Fruit fly (Drosophila melanogaster): ENCODE measurements around the gene CG33688.

The CG33688 gene

DNA sequence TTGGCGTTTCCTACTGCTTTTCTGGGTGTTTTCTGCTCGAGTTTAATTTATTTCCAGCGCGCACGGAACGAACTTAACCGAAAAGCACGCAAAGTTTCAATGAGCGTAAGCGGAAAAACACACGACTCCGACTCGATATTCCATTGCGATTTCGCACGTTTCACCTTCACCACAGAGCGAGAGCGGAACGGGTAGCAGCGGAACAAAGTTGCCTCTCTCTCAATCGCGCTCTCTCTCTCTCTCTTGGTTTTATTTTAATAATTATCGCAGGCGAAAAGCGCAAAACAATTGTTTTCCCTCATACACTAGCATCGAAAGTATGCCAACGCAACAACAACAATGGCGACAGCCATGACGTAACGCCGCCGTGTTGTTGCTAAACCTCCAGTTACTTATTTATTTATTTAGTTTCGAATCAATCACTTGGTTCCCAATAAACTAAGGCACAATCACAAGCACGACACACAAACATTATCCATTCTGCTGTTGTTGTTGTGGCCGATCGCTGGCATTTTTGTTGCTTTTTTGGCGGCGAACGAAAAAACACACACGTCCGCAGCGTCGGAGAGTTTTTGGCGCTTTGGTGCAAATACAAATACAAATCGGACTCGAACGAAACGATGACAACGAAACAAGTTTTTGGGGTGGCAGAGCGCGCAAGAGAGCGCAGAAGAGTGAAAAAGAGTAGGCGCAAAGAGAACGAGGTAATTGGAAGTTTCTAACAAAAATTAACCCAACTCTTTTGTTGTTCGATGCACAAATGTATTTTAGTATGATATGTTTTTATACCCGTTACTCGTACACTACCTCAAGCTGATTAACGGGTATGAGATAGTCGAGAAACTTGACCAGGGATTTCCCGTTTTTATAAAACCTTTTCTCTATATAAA is 34.6 kb upstream of the CG33688 start, which contains the start of gene CG5151 (continued):
- TF ChIP-seq CG17829 (tag; optimal IDR thresholded peaks at IDR 0.05) (no peak), eve (GFP tag; optimal IDR thresholded peaks at IDR 0.05) (no peak), jing (GFP tag; optimal IDR thresholded peaks at IDR 0.05) (no peak), CG2199 (GFP tag; IDR thresholded peaks at IDR 0.05) (no peak), Xbp1 (GFP tag; optimal IDR thresholded peaks at IDR 0.05) (no peak), D19B (GFP tag; optimal IDR thresholded peaks at IDR 0.05) (peak; percentile 63), Six4 (GFP tag; optimal IDR thresholded peaks at IDR 0.05) (no peak), CG12659 (GFP tag; optimal IDR thresholded peaks at IDR 0.05) (peak; percentile 36), HHEX (GFP tag; optimal IDR thresholded peaks at IDR 0.05) (no peak), pum (GFP tag; optimal IDR thresholded peaks at IDR 0.05) (no peak), Nf-YB (GFP tag; optimal IDR thresholded peaks at IDR 0.05) (no peak), CG30431 (GFP tag; optimal IDR thresholded peaks at IDR 0.05) (no peak), Sox102F (GFP tag; optimal IDR thresholded peaks at IDR 0.05) (no peak), HmgD (GFP tag; optimal IDR thresholded peaks at IDR 0.05) (no peak), hbn (GFP tag; IDR thresholded peaks at IDR 0.05; ENCODE audit: partially characterized antibody) (no peak), Sry-δ (GFP tag; optimal IDR thresholded peaks at IDR 0.05) (no peak), Fer2 (tag; optimal IDR thresholded peaks at IDR 0.05) (no peak), CG15011 (GFP tag; optimal IDR thresholded peaks at IDR 0.05) (no peak), CG18599 (GFP tag; optimal IDR thresholded peaks at IDR 0.05) (no peak), her (GFP tag; optimal IDR thresholded peaks at IDR 0.05) (no peak), Med (GFP tag) (peak; percentile 81), mirr (GFP tag; optimal IDR thresholded peaks at IDR 0.05) (peak; percentile 38), NFAT (GFP tag; IDR thresholded peaks at IDR 0.05) (peak; percentile 49; the same call in 1 of the 2 replicates), CkIIα-i1 (GFP tag; IDR thresholded peaks at IDR 0.05) (no peak), CG1647 (GFP tag; optimal IDR thresholded peaks at IDR 0.05) (no peak), Camta (GFP tag; optimal IDR thresholded peaks at IDR 0.05) (no peak), cwo (GFP tag; optimal IDR thresholded peaks at IDR 0.05) (peak; percentile 53), CG9932 (GFP tag; IDR thresholded peaks at IDR 0.05) (no peak), Kr (GFP tag; optimal IDR thresholded peaks at IDR 0.05) (no peak), dmrt99B (tag; optimal IDR thresholded peaks at IDR 0.05) (no peak), CG17385 (GFP tag; optimal IDR thresholded peaks at IDR 0.05) (peak; percentile 13), CG31224 (GFP tag; IDR thresholded peaks at IDR 0.05) (no peak), sob (GFP tag; IDR thresholded peaks at IDR 0.05) (no peak), CG10431 (GFP tag; optimal IDR thresholded peaks at IDR 0.05) (no peak), mam (GFP tag; optimal IDR thresholded peaks at IDR 0.05) (no peak), D19A (tag; optimal IDR thresholded peaks at IDR 0.05) (no peak), prd (optimal IDR thresholded peaks at IDR 0.05) (no peak), prd (GFP tag; IDR thresholded peaks at IDR 0.05) (no peak), CG11696 (GFP tag; IDR thresholded peaks at IDR 0.05) (no peak), CG8478 (optimal IDR thresholded peaks at IDR 0.05) (no peak), slbo (GFP tag; IDR thresholded peaks at IDR 0.05) (peak; percentile 17; the same call in 1 of the 2 replicates), CG14441 (GFP tag; IDR thresholded peaks at IDR 0.05) (0 out of 2 replicates have a peak, but pooled peaks have one; percentile 10), CG10565 (GFP tag; optimal IDR thresholded peaks at IDR 0.05) (no peak), CG15696 (tag; optimal IDR thresholded peaks at IDR 0.05) (no peak), Oli (tag; optimal IDR thresholded peaks at IDR 0.05) (no peak), tup (GFP tag; optimal IDR thresholded peaks at IDR 0.05) (no peak), sc (optimal IDR thresholded peaks at IDR 0.05) (no peak), sc (GFP tag; optimal IDR thresholded peaks at IDR 0.05) (no peak), CG7745 (tag; optimal IDR thresholded peaks at IDR 0.05) (no peak), Lhr (GFP tag; optimal IDR thresholded peaks at IDR 0.05) (no peak)

Measured in whole organism, embryonic.